Fruit fly (Drosophila melanogaster): ENCODE results near the gene CG43102.

The CG43102 gene

DNA sequence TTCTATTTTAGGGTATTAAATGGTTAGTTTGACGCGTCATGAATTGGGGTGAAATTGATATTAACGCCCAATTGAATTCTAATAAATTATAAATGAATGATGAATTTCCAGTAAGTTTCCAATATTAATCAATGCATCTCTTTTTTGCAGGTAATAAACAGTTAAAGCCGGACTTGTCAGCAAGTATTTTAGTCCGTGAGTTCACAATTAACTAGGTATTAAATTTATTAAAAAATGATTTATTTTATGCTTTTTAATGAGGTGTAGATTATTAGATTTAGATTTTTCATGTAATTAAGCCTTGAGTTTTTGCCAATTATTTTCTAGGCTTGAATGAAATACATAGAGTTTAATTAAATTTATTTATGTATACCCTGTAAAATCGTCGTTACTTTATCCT is 27.5 kb upstream of the CG43102 start:
- TF ChIP-seq pnt (GFP tag; optimal IDR thresholded peaks at IDR 0.05) = no peak
- TF ChIP-seq Gsc (GFP tag; IDR thresholded peaks at IDR 0.05) = no peak
- TF ChIP-seq bowl (GFP tag; IDR thresholded peaks at IDR 0.05) = no peak
- TF ChIP-seq her (GFP tag; optimal IDR thresholded peaks at IDR 0.05) = no peak
- no peak for TF ChIP-seq CG10321 (GFP tag; IDR thresholded peaks at IDR 0.05)
- no peak for TF ChIP-seq CG17568 (GFP tag; optimal IDR thresholded peaks at IDR 0.05)
- TF ChIP-seq CG11723 (GFP tag; optimal IDR thresholded peaks at IDR 0.05) = no peak
- TF ChIP-seq CG18011 (GFP tag; optimal IDR thresholded peaks at IDR 0.05) = no peak
- TF ChIP-seq CG7372 (GFP tag; IDR thresholded peaks at IDR 0.05) = no peak
- TF ChIP-seq gro (GFP tag; optimal IDR thresholded peaks at IDR 0.05) = no peak

DNA sequence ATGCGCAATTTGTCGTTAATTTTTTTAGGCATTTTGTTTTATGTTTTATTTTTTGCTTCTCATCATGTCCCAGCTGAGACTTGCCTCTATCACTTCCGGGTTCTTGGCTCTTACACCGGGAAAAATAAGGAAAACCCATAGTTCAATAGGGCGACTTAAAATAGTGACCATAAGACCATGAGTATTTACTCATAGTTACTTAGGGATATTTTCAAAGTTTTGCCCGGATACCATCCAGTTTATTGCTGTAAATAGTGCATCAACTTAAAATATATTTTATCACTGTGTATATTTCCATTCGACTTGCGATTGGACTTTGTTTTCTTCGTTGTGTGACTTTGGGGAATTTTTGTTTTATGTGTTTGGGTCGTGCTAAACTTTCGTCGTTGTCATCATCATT is 24.5 kb upstream of the CG43102 start:
- peak; percentile 39 for TF ChIP-seq Hsf (GFP tag; optimal IDR thresholded peaks at IDR 0.05)
- TF ChIP-seq Dad (GFP tag; optimal IDR thresholded peaks at IDR 0.05) = no peak
- no peak for TF ChIP-seq CG32772 (GFP tag; IDR thresholded peaks at IDR 0.05)
- peak in 1 of 2 experiments; percentile 45 for TF ChIP-seq Hr51 (GFP tag; optimal IDR thresholded peaks at IDR 0.05)
- peak; percentile 57 for TF ChIP-seq CG2678 (tag; optimal IDR thresholded peaks at IDR 0.05)
- TF ChIP-seq Ets65A (GFP tag) = peak; percentile 10
- peak; percentile 16; the same call in 1 of the 2 replicates for TF ChIP-seq Ptx1 (GFP tag; IDR thresholded peaks at IDR 0.05)
- TF ChIP-seq sc (optimal IDR thresholded peaks at IDR 0.05) = no peak
- TF ChIP-seq sc (GFP tag; optimal IDR thresholded peaks at IDR 0.05) = no peak
- TF ChIP-seq Bdp1 (GFP tag; optimal IDR thresholded peaks at IDR 0.05) = peak; percentile 1
- TF ChIP-seq z (GFP tag; IDR thresholded peaks at IDR 0.05) = no peak
- TF ChIP-seq C15 (GFP tag; IDR thresholded peaks at IDR 0.05) = peak; percentile 8; the same call in 1 of the 3 replicates
- TF ChIP-seq dmrt99B (tag; optimal IDR thresholded peaks at IDR 0.05) = peak; percentile 30
- no peak for TF ChIP-seq Bgb (GFP tag; IDR thresholded peaks at IDR 0.05; ENCODE audit: partially characterized antibody)
- TF ChIP-seq CG7839 (tag; optimal IDR thresholded peaks at IDR 0.05) = peak; percentile 19
- TF ChIP-seq Trl (optimal IDR thresholded peaks at IDR 0.05) = no peak
- no peak for TF ChIP-seq Trl (GFP tag; optimal IDR thresholded peaks at IDR 0.05)
- peak; percentile 66 for TF ChIP-seq CG2120 (GFP tag; optimal IDR thresholded peaks at IDR 0.05)
- no peak for TF ChIP-seq CG10267 (tag; optimal IDR thresholded peaks at IDR 0.05)
- TF ChIP-seq Meics (GFP tag; optimal IDR thresholded peaks at IDR 0.05) = peak; percentile 53
- peak; percentile 13 for TF ChIP-seq Dek (tag; optimal IDR thresholded peaks at IDR 0.05)
- TF ChIP-seq tio (GFP tag; optimal IDR thresholded peaks at IDR 0.05) = no peak
- peak; percentile 2 for TF ChIP-seq maf-S (GFP tag; optimal IDR thresholded peaks at IDR 0.05)
- no peak for TF ChIP-seq seq (GFP tag; IDR thresholded peaks at IDR 0.05)
- peak; percentile 17 for TF ChIP-seq CG3281 (GFP tag; optimal IDR thresholded peaks at IDR 0.05)
- TF ChIP-seq CG7357 (GFP tag; IDR thresholded peaks at IDR 0.05) = peak; percentile 45; the same call in 1 of the 3 replicates
- no peak for TF ChIP-seq sisA (GFP tag; IDR thresholded peaks at IDR 0.05)
- peak in 1 of 2 experiments; percentile 41 for TF ChIP-seq bsh (GFP tag; optimal IDR thresholded peaks at IDR 0.05)
- no peak for TF ChIP-seq eve (GFP tag; optimal IDR thresholded peaks at IDR 0.05)
- peak; percentile 62 for TF ChIP-seq gem (tag; optimal IDR thresholded peaks at IDR 0.05)
- TF ChIP-seq CG6854 (GFP tag; optimal IDR thresholded peaks at IDR 0.05) = no peak
- no peak for TF ChIP-seq CG6654 (GFP tag; optimal IDR thresholded peaks at IDR 0.05)
- TF ChIP-seq CG7556 (GFP tag; optimal IDR thresholded peaks at IDR 0.05) = peak; percentile 41
- no peak for TF ChIP-seq Mrtf (GFP tag; IDR thresholded peaks at IDR 0.05)
- TF ChIP-seq Asciz (GFP tag; optimal IDR thresholded peaks at IDR 0.05) = no peak
- peak; percentile 38; the same call in 1 of the 2 replicates for TF ChIP-seq CG32532 (GFP tag; IDR thresholded peaks at IDR 0.05)
- peak; percentile 47 for TF ChIP-seq grau (tag; optimal IDR thresholded peaks at IDR 0.05)
- peak; percentile 44 for TF ChIP-seq gro (GFP tag; optimal IDR thresholded peaks at IDR 0.05)
- peak; percentile 55 for TF ChIP-seq CG12769 (tag; optimal IDR thresholded peaks at IDR 0.05)
- no peak for TF ChIP-seq Rfx (GFP tag; IDR thresholded peaks at IDR 0.05)
- peak; percentile 15 for TF ChIP-seq Oli (tag; optimal IDR thresholded peaks at IDR 0.05)
- TF ChIP-seq CG31388 (GFP tag; optimal IDR thresholded peaks at IDR 0.05) = no peak

All from whole organism, embryonic.